Fruit fly (Drosophila melanogaster) Kc167 (cell line): Measurements from ENCODE around the gene Or10a.

Experiments
- Myc ChIP-seq: fragments of >200 bp; optimal IDR thresholded peaks from 2 replicates; lab custom pipeline; 2017; ENCODE audit warnings: missing external identifiers
- Sin3A ChIP-seq: fragments of >200 bp; optimal IDR thresholded peaks from 2 replicates; lab custom pipeline; 2018; ENCODE audit warnings: missing external identifiers
- h ChIP-seq: fragments of >200 bp; optimal IDR thresholded peaks from 3 replicates; lab custom pipeline; 2018; ENCODE audit warnings: missing external identifiers
- insv ChIP-seq: fragments of >200 bp; optimal IDR thresholded peaks from 3 replicates; lab custom pipeline; 2018; ENCODE audit warnings: missing external identifiers
- psq ChIP-seq: fragments of >200 bp; optimal IDR thresholded peaks from 2 replicates; lab custom pipeline; 2017; ENCODE audit warnings: missing external identifiers
- ttk ChIP-seq: sonication (Bioruptor generic); optimal IDR thresholded peaks from 2 replicates; lab custom pipeline; 2017; ENCODE audit warnings: missing external identifiers

DNA sequence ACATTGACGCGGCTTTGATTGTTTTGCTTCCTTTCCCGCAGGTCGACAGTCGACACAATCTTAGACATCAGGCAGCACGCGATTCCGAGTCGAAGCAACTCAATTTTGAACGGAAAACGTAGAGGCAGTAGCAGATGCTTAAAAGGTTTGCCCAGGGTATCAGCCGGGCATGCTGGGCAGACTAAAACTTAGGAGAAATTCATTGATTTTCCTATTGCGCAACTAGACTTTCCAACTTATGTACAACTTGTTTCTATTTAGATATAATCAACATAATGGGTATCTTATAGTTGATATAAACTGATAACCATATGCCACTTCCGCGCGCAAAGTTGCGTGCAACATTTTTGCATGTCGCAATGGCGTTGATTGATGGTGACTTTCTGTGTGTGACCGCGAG, 49.5 kb upstream of the Or10a start:
- TF ChIP-seq Sin3A (lab: Kevin White, UChicago) (no peak), psq (lab: Kevin White, UChicago) (no peak), h (lab: Kevin White, UChicago) (no peak), insv (lab: Kevin White, UChicago) (no peak), Myc (no peak), ttk (lab: Kevin White, UChicago) (no peak)
